Worm (Caenorhabditis elegans): ENCODE data around the gene puf-9.

DNA sequence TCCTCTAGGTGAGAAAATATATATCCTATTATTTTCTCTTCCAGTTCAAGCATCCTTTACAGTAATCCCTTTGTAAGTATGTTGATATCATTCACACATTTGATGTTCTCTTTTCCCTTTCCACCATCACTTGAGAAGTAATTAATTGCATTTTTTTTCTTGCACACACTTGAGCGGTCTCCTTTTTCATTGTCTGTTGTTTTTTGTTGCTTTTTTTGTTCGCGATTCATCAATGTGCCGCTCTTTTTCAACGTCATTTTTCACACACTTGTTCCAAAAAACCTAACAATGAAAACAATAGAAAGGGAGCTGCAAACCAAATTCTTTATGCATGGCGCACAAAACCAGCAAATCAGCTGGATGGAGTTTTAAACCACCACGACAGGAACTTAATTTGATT is 34.2 kb downstream of the puf-9 start, which contains the start of gene F49E10.4:
- no peak for TF ChIP-seq nhr-10 (tag; optimal IDR thresholded peaks at IDR 0.05)
- TF ChIP-seq ceh-82 (tag; optimal IDR thresholded peaks at IDR 0.05), result no peak
- TF ChIP-seq zag-1 (tag; optimal IDR thresholded peaks at IDR 0.05), result no peak
